Worm (Caenorhabditis elegans): ENCODE results near the gene his-72.

Gene his-72

ce11 chrIII:12370011-12370506, 1.2 kb upstream of the his-72 start, which contains the start of gene rpt-6 (continued):
- 0 out of 2 replicates have a peak, but pooled peaks have one; percentile 28 for TF ChIP-seq F33H1.4 (GFP tag; IDR thresholded peaks at IDR 0.05)
- no peak for TF ChIP-seq tlf-1 (GFP tag; optimal IDR thresholded peaks at IDR 0.05)
- TF ChIP-seq snpc-1.1 (tag; optimal IDR thresholded peaks at IDR 0.05; ENCODE audit: insufficient read depth) = peak; percentile 21
- peak; percentile 57 for TF ChIP-seq snpc-1.3 (tag; optimal IDR thresholded peaks at IDR 0.05; ENCODE audit: insufficient read depth)
- TF ChIP-seq lin-54 (GFP tag; optimal IDR thresholded peaks at IDR 0.05) = peak; percentile 68
- TF ChIP-seq nhr-90 (tag; optimal IDR thresholded peaks at IDR 0.05) = no peak
- TF ChIP-seq F22D6.2 (tag; optimal IDR thresholded peaks at IDR 0.05) = no peak
- peak; percentile 5 for TF ChIP-seq snpc-4 (GFP tag; optimal IDR thresholded peaks at IDR 0.05)
- TF ChIP-seq snpc-4 (tag; optimal IDR thresholded peaks at IDR 0.05) = no peak
- no peak for TF ChIP-seq unc-62 (GFP tag; optimal IDR thresholded peaks at IDR 0.05)
- no peak for TF ChIP-seq cebp-2 (GFP tag; IDR thresholded peaks at IDR 0.05)
- TF ChIP-seq pha-4 (tag; optimal IDR thresholded peaks at IDR 0.05) = no peak
- TF ChIP-seq ama-1 (optimal IDR thresholded peaks at IDR 0.05) = no peak
- TF ChIP-seq ama-1 (GFP tag; optimal IDR thresholded peaks at IDR 0.05) = no peak
- no peak for TF ChIP-seq hmg-20 (GFP tag; IDR thresholded peaks at IDR 0.05)
- no peak for TF ChIP-seq nhr-27 (tag; optimal IDR thresholded peaks at IDR 0.05)
- no peak for TF ChIP-seq Y67H2A.10 (GFP tag; conservative IDR thresholded peaks at IDR 0.05)
- peak in 1 of 3 experiments; percentile 45 for TF ChIP-seq lin-35 (GFP tag; optimal IDR thresholded peaks at IDR 0.05)
- TF ChIP-seq tbp1 (GFP tag; optimal IDR thresholded peaks at IDR 0.05) = peak; percentile 18
- no peak for TF ChIP-seq F10E7.11 (tag; optimal IDR thresholded peaks at IDR 0.05)
- TF ChIP-seq rpc-1 (optimal IDR thresholded peaks at IDR 0.05) = no peak
- no peak for TF ChIP-seq rpc-1 (tag; optimal IDR thresholded peaks at IDR 0.05)
- TF ChIP-seq akir-1 (GFP tag; optimal IDR thresholded peaks at IDR 0.05) = no peak
- no peak for TF ChIP-seq zim-3 (tag; optimal IDR thresholded peaks at IDR 0.05)
- no peak for TF ChIP-seq ccch-3 (GFP tag; optimal IDR thresholded peaks at IDR 0.05)
- TF ChIP-seq rec-8 (tag; optimal IDR thresholded peaks at IDR 0.05) = no peak
- TF ChIP-seq F57C9.4 (tag; optimal IDR thresholded peaks at IDR 0.05) = no peak
- no peak for TF ChIP-seq ZK185.1 (tag; optimal IDR thresholded peaks at IDR 0.05; ENCODE audit: poor library complexity, severe bottlenecking)
- 0 out of 2 replicates have a peak, but pooled peaks have one; percentile 39 for TF ChIP-seq pbrm-1 (GFP tag; IDR thresholded peaks at IDR 0.05)
- no peak for TF ChIP-seq nhr-120 (GFP tag; IDR thresholded peaks at IDR 0.05)
- TF ChIP-seq attf-6 (GFP tag; IDR thresholded peaks at IDR 0.05) = no peak

ce11 chrIII:12369476-12369875, 626 bp upstream of the his-72 start:
- peak; percentile 22 for TF ChIP-seq lin-54 (GFP tag; optimal IDR thresholded peaks at IDR 0.05)
- TF ChIP-seq nhr-80 (tag; optimal IDR thresholded peaks at IDR 0.05) = no peak
- peak; percentile 97 for TF ChIP-seq hmg-1.2 (GFP tag; IDR thresholded peaks at IDR 0.05)
- no peak for TF ChIP-seq cebp-1 (GFP tag; IDR thresholded peaks at IDR 0.05)
- peak; percentile 2 for TF ChIP-seq cebp-1 (tag; optimal IDR thresholded peaks at IDR 0.05)
- TF ChIP-seq nhr-120 (GFP tag; IDR thresholded peaks at IDR 0.05) = no peak
- no peak for TF ChIP-seq ceh-79 (tag; optimal IDR thresholded peaks at IDR 0.05)
- TF ChIP-seq dox-1 (GFP tag; IDR thresholded peaks at IDR 0.05) = no peak
- peak; percentile 42 for TF ChIP-seq mcd-1 (GFP tag; IDR thresholded peaks at IDR 0.05)
- TF ChIP-seq efl-1 (GFP tag; optimal IDR thresholded peaks at IDR 0.05) = peak; percentile 26
- TF ChIP-seq pbrm-1 (GFP tag; IDR thresholded peaks at IDR 0.05) = peak; percentile 72
- TF ChIP-seq snpc-1.1 (tag; optimal IDR thresholded peaks at IDR 0.05; ENCODE audit: insufficient read depth) = no peak
- TF ChIP-seq ceh-27 (GFP tag; optimal IDR thresholded peaks at IDR 0.05) = peak; percentile 6
- TF ChIP-seq ekl-4 (GFP tag; IDR thresholded peaks at IDR 0.05) = no peak
